Fruit fly (Drosophila melanogaster): ENCODE results near the gene CG13793.

DNA sequence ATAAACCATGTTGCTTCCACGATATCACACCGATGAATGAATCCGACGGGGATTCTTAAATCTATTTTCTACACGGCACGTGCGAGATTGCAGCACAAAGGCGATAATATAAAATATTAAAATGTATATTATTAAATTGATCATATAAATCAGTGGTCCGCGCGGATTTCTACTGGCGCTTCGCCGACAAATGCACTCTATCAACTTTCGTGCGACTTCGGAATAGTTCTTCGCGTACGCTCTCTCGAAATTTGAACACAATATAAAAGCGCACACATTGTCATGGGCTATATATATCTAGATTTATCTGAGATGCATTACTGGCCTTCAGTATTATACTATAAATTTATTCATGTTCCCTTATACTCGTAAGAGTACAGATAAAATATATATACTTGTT lies 2.7 kb downstream of the CG13793 start, which contains the start of gene CG33296:
- TF ChIP-seq CG7101 (tag; optimal IDR thresholded peaks at IDR 0.05), result no peak
- no peak for TF ChIP-seq CG33017 (tag; optimal IDR thresholded peaks at IDR 0.05)
- no peak for TF ChIP-seq Crg-1 (GFP tag; optimal IDR thresholded peaks at IDR 0.05)
- no peak for TF ChIP-seq CG7045 (GFP tag; optimal IDR thresholded peaks at IDR 0.05)
- no peak for TF ChIP-seq kay (GFP tag; ENCODE audit: borderline replicate concordance)
- TF ChIP-seq Hr96 (GFP tag; optimal IDR thresholded peaks at IDR 0.05), result no peak
- TF ChIP-seq Clk (GFP tag; optimal IDR thresholded peaks at IDR 0.05), result no peak
- no peak for TF ChIP-seq CG5204 (GFP tag; optimal IDR thresholded peaks at IDR 0.05)
- no peak for TF ChIP-seq pad (GFP tag; optimal IDR thresholded peaks at IDR 0.05)
- TF ChIP-seq CG11617 (GFP tag; optimal IDR thresholded peaks at IDR 0.05), result no peak
- TF ChIP-seq cic (GFP tag; optimal IDR thresholded peaks at IDR 0.05), result no peak
